Fruit fly (Drosophila melanogaster) whole organism: Measurements from ENCODE around the gene Acox3.

ENCODE experiments used
- CG8478 ChIP-seq: fragments of >200 bp; optimal IDR thresholded peaks from 2 replicates; lab custom pipeline; 2018; ENCODE audit warnings: inconsistent platforms
- Dll ChIP-seq: fragments of >200 bp; optimal IDR thresholded peaks from 2 replicates; lab custom pipeline; 2017
- EcR ChIP-seq, 2 experiments: fragments of >200 bp; optimal IDR thresholded peaks; 2 replicates each; lab custom pipeline; 2017; ENCODE audit warnings: missing biosample characterization in 2 of 2, missing genetic modification characterization in 2 of 2, missing genetic modification reagents in 2 of 2
- pan ChIP-seq: fragments of >200 bp; optimal IDR thresholded peaks from 2 replicates; lab custom pipeline; 2017
- psq ChIP-seq: fragments of >200 bp; optimal IDR thresholded peaks from 2 replicates; lab custom pipeline; 2017
- usp ChIP-seq: fragments of >200 bp; optimal IDR thresholded peaks from 2 replicates; lab custom pipeline; 2017; ENCODE audit warnings: missing biosample characterization, missing genetic modification characterization, mixed read lengths

- TF ChIP-seq psq (no peak), EcR (GFP tag; optimal IDR thresholded peaks at IDR 0.05; lab: Kevin White, UChicago) (no peak), CG8478 (lab: Kevin White, UChicago) (no peak), Dll (lab: Kevin White, UChicago) (no peak), usp (no peak), pan (lab: Kevin White, UChicago) (no peak)
These were observed 7.9 kb upstream of the Acox3 start, which contains the start of gene frj for dm6 chr2L:6455955-6456599.
